Fruit fly (Drosophila melanogaster) whole organism, wandering third instar larva: ENCODE measurements around the gene CG6432.

Source experiments
- h ChIP-seq: fragments of 200-800 bp; sonication (Bioruptor generic); optimal IDR thresholded peaks from 3 replicates; lab custom pipeline; 2016; ENCODE audit warnings: missing biosample characterization, mild to moderate bottlenecking, missing genetic modification characterization
- lola ChIP-seq: fragments of >200 bp; optimal IDR thresholded peaks from 2 replicates; lab custom pipeline; 2017; ENCODE audit warnings: missing biosample characterization, missing genetic modification characterization
- pan ChIP-seq: fragments of >200 bp; optimal IDR thresholded peaks from 2 replicates; lab custom pipeline; 2017
- psq ChIP-seq: fragments of 200-800 bp; sonication (Bioruptor generic); optimal IDR thresholded peaks from 3 replicates; lab custom pipeline; 2017; ENCODE audit warnings: missing biosample characterization, mild to moderate bottlenecking, missing genetic modification characterization, moderate library complexity
- sage ChIP-seq: fragments of 200-800 bp; sonication (Bioruptor generic); optimal IDR thresholded peaks from 2 replicates; lab custom pipeline; 2016; ENCODE audit warnings: missing biosample characterization, mild to moderate bottlenecking, missing genetic modification characterization

- TF ChIP-seq pan (lab: Kevin White, UChicago) (no peak), sage (GFP tag; lab: Kevin White, UChicago) (no peak), h (GFP tag; lab: Kevin White, UChicago) (no peak), lola (GFP tag; lab: Kevin White, UChicago) (no peak), psq (no peak)
Measured at dm6 chr3R:24362838-24363237, 26.1 kb downstream of the CG6432 start, which contains the start of gene CG33340.
